Worm (Caenorhabditis elegans) whole organism, L4/young adult: Measurements from ENCODE around the gene T26C5.2.

ENCODE experiments used
- W03F9.2 ChIP-seq: fragments of 150-350 bp; optimal IDR thresholded peaks from 2 replicates; lab custom pipeline; 2014; ENCODE audit warnings: missing biosample characterization, missing genetic modification characterization
- him-1 ChIP-seq: sonication (generic microtip); optimal IDR thresholded peaks from 2 replicates; lab custom pipeline; 2016; ENCODE audit warnings: missing genotype, missing genetic modification reagents, missing genetic modification characterization, missing compliant biosample characterization

- TF ChIP-seq W03F9.2 (tag; lab: Kevin White, UChicago) (no peak), him-1 (tag; lab: Kevin White, UChicago) (no peak)
These were observed 3.9 kb downstream of the T26C5.2 start for ce11 chrII:9236972-9237371.
